Fruit fly (Drosophila melanogaster) whole organism, embryonic: Measurements from ENCODE around the gene CG5180.

Experiments
- B-H1 ChIP-seq: fragments of 200-800 bp; sonication (Bioruptor generic); IDR thresholded peaks from 3 replicates; pipeline ENCODE4 v1.3.6; 2022; ENCODE audit warnings: missing biosample characterization, missing genetic modification characterization
- B-H2 ChIP-seq: fragments of 200-800 bp; sonication (Bioruptor generic); optimal IDR thresholded peaks from 2 replicates; lab custom pipeline; 2018; ENCODE audit warnings: missing biosample characterization, mild to moderate bottlenecking, missing genetic modification characterization
- Bdp1 ChIP-seq: fragments of 200-800 bp; sonication (Bioruptor generic); optimal IDR thresholded peaks from 3 replicates; lab custom pipeline; 2016; ENCODE audit warnings: missing biosample characterization, missing genetic modification characterization
- C15 ChIP-seq: fragments of 200-800 bp; sonication (Bioruptor generic); IDR thresholded peaks from 3 replicates; pipeline ENCODE4 v1.3.6; 2022; ENCODE audit warnings: missing biosample characterization, missing genetic modification characterization
- CG10654 ChIP-seq: fragments of 200-800 bp; sonication (Bioruptor generic); optimal IDR thresholded peaks from 2 replicates; lab custom pipeline; 2016; ENCODE audit warnings: missing biosample characterization, missing genetic modification characterization
- CG11456 ChIP-seq: fragments of 200-800 bp; sonication (Bioruptor generic); IDR thresholded peaks from 3 replicates; pipeline ENCODE4 v1.3.6; 2022; ENCODE audit warnings: missing biosample characterization, missing genetic modification characterization
- CG11723 ChIP-seq: fragments of 200-800 bp; sonication (Bioruptor generic); optimal IDR thresholded peaks from 2 replicates; lab custom pipeline; 2017; ENCODE audit warnings: missing biosample characterization, mild to moderate bottlenecking, missing genetic modification characterization
- CG1233 ChIP-seq: fragments of 200-800 bp; sonication (Bioruptor generic); optimal IDR thresholded peaks from 4 replicates; lab custom pipeline; 2018; ENCODE audit warnings: missing biosample characterization, mild to moderate bottlenecking, missing genetic modification characterization
- CG13287 ChIP-seq: fragments of 200-800 bp; sonication (Bioruptor generic); IDR thresholded peaks from 2 replicates; pipeline ENCODE4 v1.3.6; 2022; ENCODE audit warnings: missing biosample characterization, missing genetic modification characterization; ENCODE audit not compliant: partially characterized antibody
- CG15696 ChIP-seq: fragments of 200-800 bp; sonication (Bioruptor generic); optimal IDR thresholded peaks from 2 replicates; lab custom pipeline; 2019; ENCODE audit warnings: missing biosample characterization, mild to moderate bottlenecking, missing genetic modification characterization, moderate library complexity
- CG2199 ChIP-seq: fragments of 200-800 bp; sonication (Bioruptor generic); IDR thresholded peaks from 3 replicates; pipeline ENCODE4 v1.3.6; 2022; ENCODE audit warnings: missing biosample characterization, missing genetic modification characterization
- CG31365 ChIP-seq: fragments of 200-800 bp; sonication (Bioruptor generic); optimal IDR thresholded peaks from 2 replicates; lab custom pipeline; 2018; ENCODE audit warnings: missing biosample characterization, mild to moderate bottlenecking, missing genetic modification characterization
- CG31441 ChIP-seq: fragments of 200-800 bp; sonication (Bioruptor generic); IDR thresholded peaks from 2 replicates; pipeline ENCODE4 v1.3.6; 2022; ENCODE audit warnings: missing biosample characterization, missing genetic modification characterization
- CG3163 ChIP-seq: fragments of 200-800 bp; sonication (Bioruptor generic); optimal IDR thresholded peaks from 3 replicates; lab custom pipeline; 2016; ENCODE audit warnings: missing biosample characterization, missing genetic modification characterization
- CG3407 ChIP-seq: fragments of 200-800 bp; sonication (Bioruptor generic); optimal IDR thresholded peaks from 2 replicates; lab custom pipeline; 2018; ENCODE audit warnings: missing biosample characterization, mild to moderate bottlenecking, missing genetic modification characterization
- CG34422 ChIP-seq: fragments of 200-800 bp; sonication (Bioruptor generic); IDR thresholded peaks from 3 replicates; pipeline ENCODE4 v1.3.6; 2022; ENCODE audit warnings: missing biosample characterization, missing genetic modification characterization
- CG6254 ChIP-seq: fragments of 200-800 bp; sonication (Bioruptor generic); optimal IDR thresholded peaks from 3 replicates; lab custom pipeline; 2017; ENCODE audit warnings: mild to moderate bottlenecking, missing biosample characterization, missing genetic modification reagents, missing genetic modification characterization
- CG8089 ChIP-seq: fragments of 200-800 bp; sonication (Bioruptor generic); optimal IDR thresholded peaks from 3 replicates; lab custom pipeline; 2016; ENCODE audit warnings: missing biosample characterization, missing genetic modification characterization
- CG9215 ChIP-seq: fragments of 200-800 bp; sonication (Bioruptor generic); IDR thresholded peaks from 2 replicates; pipeline ENCODE4 v1.3.6; 2022; ENCODE audit warnings: missing biosample characterization, missing genetic modification characterization
- Dbx ChIP-seq: fragments of 200-800 bp; sonication (Bioruptor generic); IDR thresholded peaks from 3 replicates; pipeline ENCODE4 v1.3.6; 2022; ENCODE audit warnings: missing biosample characterization, missing genetic modification characterization
- Dek ChIP-seq: fragments of 200-800 bp; sonication (Bioruptor generic); optimal IDR thresholded peaks from 3 replicates; lab custom pipeline; 2019; ENCODE audit warnings: missing biosample characterization, mild to moderate bottlenecking, missing genetic modification characterization, moderate library complexity
- Ets65A ChIP-seq: fragments of 200-800 bp; sonication (Bioruptor generic); peaks from one replicate; lab custom pipeline; 2016; ENCODE audit warnings: missing biosample characterization, missing genetic modification characterization
- HmgZ ChIP-seq: fragments of 200-800 bp; sonication (Bioruptor generic); optimal IDR thresholded peaks from 2 replicates; lab custom pipeline; 2018; ENCODE audit warnings: missing biosample characterization, mild to moderate bottlenecking, missing genetic modification characterization
- Max ChIP-seq: fragments of 200-800 bp; sonication (Bioruptor generic); optimal IDR thresholded peaks from 2 replicates; lab custom pipeline; 2016; ENCODE audit warnings: missing biosample characterization, mild to moderate bottlenecking, missing genetic modification characterization
- Meics ChIP-seq: fragments of 200-800 bp; sonication (Bioruptor generic); optimal IDR thresholded peaks from 2 replicates; lab custom pipeline; 2017; ENCODE audit warnings: missing biosample characterization, mild to moderate bottlenecking, missing genetic modification characterization
- Trl ChIP-seq, 3 experiments: fragments of >200 bp in 2 of 3; fragments of 200-800 bp in 1 of 3; sonication (Bioruptor generic) in 1 of 3; optimal IDR thresholded peaks; 2 replicates in 1 of 3; 3 replicates in 2 of 3; lab custom pipeline; 2016 to 2017; ENCODE audit warnings: missing biosample characterization in 1 of 3, missing genetic modification characterization in 1 of 3
- Usf ChIP-seq: fragments of 200-800 bp; sonication (Bioruptor generic); optimal IDR thresholded peaks from 2 replicates; lab custom pipeline; 2017; ENCODE audit warnings: missing genotype, missing biosample characterization, missing genetic modification characterization
- aop ChIP-seq: fragments of 200-800 bp; sonication (Bioruptor generic); IDR thresholded peaks from 2 replicates; pipeline ENCODE4 v1.3.6; 2022; ENCODE audit warnings: missing biosample characterization, missing genetic modification characterization
- ara ChIP-seq: fragments of 200-800 bp; sonication (Bioruptor generic); IDR thresholded peaks from 2 replicates; pipeline ENCODE4 v1.3.6; 2022; ENCODE audit warnings: missing biosample characterization, missing genetic modification characterization
- ash1 ChIP-seq: fragments of 200-800 bp; sonication (Bioruptor generic); optimal IDR thresholded peaks from 2 replicates; lab custom pipeline; 2018; ENCODE audit warnings: missing biosample characterization, mild to moderate bottlenecking, missing genetic modification characterization
- az2 ChIP-seq: fragments of 200-800 bp; sonication (Bioruptor generic); optimal IDR thresholded peaks from 3 replicates; lab custom pipeline; 2016; ENCODE audit warnings: missing biosample characterization, missing genetic modification characterization
- bbx ChIP-seq: fragments of 200-800 bp; sonication (Bioruptor generic); IDR thresholded peaks from 2 replicates; pipeline ENCODE4 v1.3.6; 2022; ENCODE audit warnings: missing biosample characterization, missing genetic modification characterization; ENCODE audit not compliant: partially characterized antibody
- danr ChIP-seq: fragments of 200-800 bp; sonication (Bioruptor generic); IDR thresholded peaks from 2 replicates; pipeline ENCODE4 v1.3.6; 2022; ENCODE audit warnings: missing biosample characterization, missing genetic modification characterization
- ewg ChIP-seq: fragments of 200-800 bp; sonication (Bioruptor generic); optimal IDR thresholded peaks from 3 replicates; lab custom pipeline; 2017; ENCODE audit warnings: mild to moderate bottlenecking, missing biosample characterization, missing genetic modification reagents, missing genetic modification characterization
- eyg ChIP-seq: fragments of 200-800 bp; sonication (Bioruptor generic); optimal IDR thresholded peaks from 3 replicates; lab custom pipeline; 2016; ENCODE audit warnings: missing biosample characterization, missing genetic modification characterization
- gcm ChIP-seq: fragments of 200-800 bp; sonication (Bioruptor generic); optimal IDR thresholded peaks from 2 replicates; lab custom pipeline; 2019; ENCODE audit warnings: missing biosample characterization, mild to moderate bottlenecking, missing genetic modification characterization, moderate library complexity
- ind ChIP-seq: fragments of 200-800 bp; sonication (Bioruptor generic); optimal IDR thresholded peaks from 3 replicates; lab custom pipeline; 2016; ENCODE audit warnings: missing biosample characterization, missing genetic modification characterization
- jigr1 ChIP-seq: fragments of 200-800 bp; sonication (Bioruptor generic); IDR thresholded peaks from 3 replicates; pipeline ENCODE4 v1.3.6; 2022; ENCODE audit warnings: missing biosample characterization, missing genetic modification characterization
- knrl ChIP-seq: fragments of 200-800 bp; sonication (Bioruptor generic); IDR thresholded peaks from 3 replicates; pipeline ENCODE4 v1.3.6; 2022; ENCODE audit warnings: missing biosample characterization, missing genetic modification characterization; ENCODE audit not compliant: partially characterized antibody
- lbe ChIP-seq: fragments of 200-800 bp; sonication (Bioruptor generic); optimal IDR thresholded peaks from 2 replicates; lab custom pipeline; 2016; ENCODE audit warnings: missing biosample characterization, mild to moderate bottlenecking, missing genetic modification characterization
- nmo ChIP-seq: fragments of 200-800 bp; sonication (Bioruptor generic); optimal IDR thresholded peaks from 2 replicates; lab custom pipeline; 2018; ENCODE audit warnings: missing biosample characterization, mild to moderate bottlenecking, missing genetic modification characterization, moderate library complexity
- pb ChIP-seq: fragments of 200-800 bp; sonication (Bioruptor generic); optimal IDR thresholded peaks from 3 replicates; lab custom pipeline; 2016; ENCODE audit warnings: missing biosample characterization, missing genetic modification characterization
- peb ChIP-seq: fragments of 200-800 bp; sonication (Bioruptor generic); IDR thresholded peaks from 2 replicates; pipeline ENCODE4 v1.3.6; 2022; ENCODE audit warnings: missing biosample characterization, missing genetic modification characterization
- repo ChIP-seq: fragments of 200-800 bp; sonication (Bioruptor generic); optimal IDR thresholded peaks from 2 replicates; lab custom pipeline; 2016; ENCODE audit warnings: missing biosample characterization, missing genetic modification characterization
- row ChIP-seq: fragments of 200-800 bp; sonication (Bioruptor generic); IDR thresholded peaks from 3 replicates; pipeline ENCODE4 v1.3.6; 2022; ENCODE audit warnings: missing biosample characterization, missing genetic modification characterization
- sd ChIP-seq: fragments of 200-800 bp; sonication (Bioruptor generic); optimal IDR thresholded peaks from 3 replicates; lab custom pipeline; 2018; ENCODE audit warnings: missing biosample characterization, mild to moderate bottlenecking, missing genetic modification characterization, moderate library complexity
- seq ChIP-seq: fragments of 200-800 bp; sonication (Bioruptor generic); IDR thresholded peaks from 2 replicates; pipeline ENCODE4 v1.3.6; 2022; ENCODE audit warnings: missing biosample characterization, missing genetic modification characterization
- sisA ChIP-seq: fragments of 200-800 bp; sonication (Bioruptor generic); IDR thresholded peaks from 2 replicates; pipeline ENCODE4 v1.3.6; 2022; ENCODE audit warnings: missing biosample characterization, missing genetic modification characterization
- tll ChIP-seq, 2 experiments: fragments of 200-800 bp in 1 of 2; fragments of >200 bp in 1 of 2; sonication (Bioruptor generic) in 1 of 2; optimal IDR thresholded peaks; 2 replicates each; lab custom pipeline; 2017 to 2019; ENCODE audit warnings: missing biosample characterization in 2 of 2, missing genetic modification characterization in 2 of 2, mild to moderate bottlenecking in 1 of 2, moderate library complexity in 1 of 2

CG5180 gene

DNA sequence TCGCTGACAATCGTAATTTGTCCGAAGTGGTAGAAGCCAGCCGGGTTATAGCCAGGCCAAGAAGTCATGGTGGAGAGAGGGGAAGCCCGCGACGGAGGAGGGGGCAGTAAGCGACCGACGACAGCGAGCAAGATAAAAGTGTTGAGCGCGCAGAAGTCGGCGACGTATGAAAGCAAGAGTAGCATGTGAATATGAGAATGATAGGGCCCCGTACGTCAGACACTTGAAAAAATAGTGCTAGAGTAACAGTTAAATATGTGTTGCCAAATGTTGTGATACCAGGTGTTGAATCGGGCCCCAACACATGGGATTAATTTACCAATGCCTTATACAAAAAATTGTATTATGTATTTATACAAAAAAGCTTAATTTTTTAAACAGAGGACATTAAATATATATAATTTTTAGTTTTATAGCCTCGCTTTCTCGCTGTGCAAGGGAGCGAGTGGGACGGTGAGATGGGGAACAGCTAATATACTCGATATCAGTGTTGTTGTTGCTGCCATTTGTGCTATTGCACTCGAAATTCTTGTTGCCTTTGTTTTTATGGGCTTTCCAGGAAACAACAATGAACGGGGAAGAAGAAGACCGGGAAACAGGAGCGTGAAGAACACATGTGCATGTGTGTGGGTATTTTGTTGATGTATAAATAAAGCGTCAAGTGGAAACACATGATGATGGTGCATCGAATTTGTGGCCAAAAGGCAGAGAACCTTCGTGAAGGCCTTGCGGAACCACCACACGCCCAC lies 7.7 kb upstream of the CG5180 start (continued):
- TF ChIP-seq CG6254 (peak; percentile 82), ewg (GFP tag; lab: Kevin White, UChicago) (peak; percentile 68), Bdp1 (GFP tag; lab: Kevin White, UChicago) (peak; percentile 23), ind (GFP tag; lab: Kevin White, UChicago) (peak; percentile 86), row (GFP tag; lab: Robert Waterston, UW) (peak; percentile 97), az2 (GFP tag; lab: Kevin White, UChicago) (peak; percentile 85), pb (GFP tag; lab: Kevin White, UChicago) (no peak), CG13287 (no peak; the same call in 1 of the 2 replicates), Max (GFP tag; lab: Kevin White, UChicago) (peak; percentile 68), CG3407 (GFP tag; lab: Kevin White, UChicago) (peak; percentile 75), sisA (GFP tag; lab: Robert Waterston, UW) (peak; percentile 85), seq (GFP tag; lab: Robert Waterston, UW) (peak; percentile 72), danr (peak; percentile 79), jigr1 (GFP tag; lab: Robert Waterston, UW) (peak; percentile 50; the same call in 1 of the 3 replicates), Usf (GFP tag; lab: Kevin White, UChicago) (peak; percentile 76), HmgZ (peak; percentile 91), bbx (GFP tag; lab: Robert Waterston, UW) (no peak), aop (GFP tag; lab: Robert Waterston, UW) (no peak), CG10654 (GFP tag; lab: Kevin White, UChicago) (peak; percentile 84), Dek (tag; lab: Kevin White, UChicago) (peak; percentile 67), gcm (peak; percentile 85), CG34422 (peak; percentile 69), C15 (peak; percentile 78; the same call in 2 of the 3 replicates), tll (GFP tag; optimal IDR thresholded peaks at IDR 0.05; lab: Kevin White, UChicago) (peak in 1 of 2 experiments; percentile 93), CG9215 (GFP tag; lab: Robert Waterston, UW) (peak; percentile 74), lbe (GFP tag; lab: Kevin White, UChicago) (peak; percentile 63), CG2199 (GFP tag; lab: Robert Waterston, UW) (no peak; the same call in 2 of the 3 replicates), B-H1 (peak; percentile 75), peb (GFP tag; lab: Robert Waterston, UW) (peak; percentile 73), Meics (GFP tag; lab: Kevin White, UChicago) (peak; percentile 88), CG11456 (GFP tag; lab: Robert Waterston, UW) (peak; percentile 78; the same call in 2 of the 3 replicates), CG31365 (tag; lab: Kevin White, UChicago) (peak; percentile 47), ara (GFP tag; lab: Robert Waterston, UW) (peak; percentile 84), Trl (optimal IDR thresholded peaks at IDR 0.05; lab: Kevin White, UChicago) (no peak), Trl (GFP tag; optimal IDR thresholded peaks at IDR 0.05; lab: Kevin White, UChicago) (no peak), CG3163 (GFP tag; lab: Kevin White, UChicago) (no peak), CG15696 (tag; lab: Kevin White, UChicago) (peak; percentile 87), CG1233 (GFP tag; lab: Kevin White, UChicago) (peak; percentile 80), CG8089 (GFP tag; lab: Kevin White, UChicago) (no peak), Dbx (GFP tag; lab: Robert Waterston, UW) (peak; percentile 90), ash1 (GFP tag; lab: Kevin White, UChicago) (no peak), sd (tag; lab: Kevin White, UChicago) (peak; percentile 60), repo (GFP tag; lab: Kevin White, UChicago) (no peak), Ets65A (GFP tag; lab: Kevin White, UChicago) (peak; percentile 95), eyg (GFP tag; lab: Kevin White, UChicago) (peak; percentile 4), knrl (GFP tag; lab: Robert Waterston, UW) (0 out of 3 replicates have a peak, but pooled peaks have one; percentile 22), nmo (GFP tag; lab: Kevin White, UChicago) (peak; percentile 90), CG31441 (GFP tag; lab: Robert Waterston, UW) (peak; percentile 86), CG11723 (GFP tag; lab: Kevin White, UChicago) (peak; percentile 75), B-H2 (GFP tag; lab: Kevin White, UChicago) (peak; percentile 74)
